Worm (Caenorhabditis elegans) whole organism, L1 larva: ENCODE data around the gene sru-13.

ENCODE experiments used
- C04F5.9 ChIP-seq: sonication (generic microtip); optimal IDR thresholded peaks from 2 replicates; lab custom pipeline; 2016; ENCODE audit warnings: missing genetic modification characterization, missing compliant biosample characterization
- F16B12.6 ChIP-seq: fragments of 150-350 bp; optimal IDR thresholded peaks from 2 replicates; lab custom pipeline; 2014; ENCODE audit warnings: missing biosample characterization, missing genetic modification characterization
- Y116A8C.19 ChIP-seq: sonication (generic microtip); optimal IDR thresholded peaks from 2 replicates; lab custom pipeline; 2016; ENCODE audit warnings: missing compliant biosample characterization, missing genetic modification characterization, borderline replicate concordance
- aha-1 ChIP-seq: fragments of 150-350 bp; optimal IDR thresholded peaks from 2 replicates; lab custom pipeline; 2014; ENCODE audit warnings: missing biosample characterization, missing genetic modification characterization
- blmp-1 ChIP-seq: fragments of 150-350 bp; optimal IDR thresholded peaks from 2 replicates; lab custom pipeline; 2014; ENCODE audit warnings: missing biosample characterization, missing genetic modification characterization
- ceh-63 ChIP-seq: fragments of 200-800 bp; sonication (Bioruptor generic); optimal IDR thresholded peaks from 2 replicates; lab custom pipeline; 2018; ENCODE audit warnings: mild to moderate bottlenecking, missing genetic modification characterization, missing compliant biosample characterization
- ceh-8 ChIP-seq: fragments of 200-800 bp; sonication (Bioruptor generic); optimal IDR thresholded peaks from 2 replicates; lab custom pipeline; 2018; ENCODE audit warnings: mild to moderate bottlenecking, missing genetic modification characterization, moderate library complexity, missing compliant biosample characterization
- ceh-82 ChIP-seq, 3 experiments: fragments of 150-350 bp in 1 of 3; sonication (generic microtip) in 2 of 3; optimal IDR thresholded peaks; 2 replicates each; lab custom pipeline; 2014 to 2017; ENCODE audit warnings: missing biosample characterization in 3 of 3, missing genetic modification characterization in 3 of 3
- dpl-1 ChIP-seq, 3 experiments: fragments of 150-350 bp in 2 of 3; sonication (generic microtip) in 1 of 3; optimal IDR thresholded peaks; 2 replicates each; lab custom pipeline; 2014 to 2017; ENCODE audit warnings: missing biosample characterization in 3 of 3, missing genetic modification characterization in 3 of 3, missing genetic modification reagents in 3 of 3
- efl-1 ChIP-seq, 4 experiments: fragments of 150-350 bp; optimal IDR thresholded peaks in 3 of 4; peaks in 1 of 4; 1 replicate in 1 of 4; 2 replicates in 3 of 4; lab custom pipeline; 2014; ENCODE audit warnings: missing biosample characterization in 2 of 4, missing genetic modification characterization in 2 of 4, missing genetic modification reagents in 2 of 4
- efl-3 ChIP-seq: fragments of 200-800 bp; sonication (Bioruptor generic); optimal IDR thresholded peaks from 2 replicates; lab custom pipeline; 2018; ENCODE audit warnings: mild to moderate bottlenecking, missing genetic modification characterization, missing compliant biosample characterization
- egl-13 ChIP-seq: sonication (generic microtip); optimal IDR thresholded peaks from 2 replicates; lab custom pipeline; 2016; ENCODE audit warnings: missing genotype, missing genetic modification reagents, missing genetic modification characterization, missing compliant biosample characterization
- fkh-8 ChIP-seq: sonication (generic microtip); optimal IDR thresholded peaks from 2 replicates; lab custom pipeline; 2016; ENCODE audit warnings: mild to moderate bottlenecking, missing genetic modification characterization, missing compliant biosample characterization
- grh-1 ChIP-seq: fragments of 200-800 bp; sonication (Bioruptor generic); IDR thresholded peaks from 2 replicates; pipeline ENCODE4 v1.3.6; 2022; ENCODE audit warnings: missing genetic modification reagents, missing genetic modification characterization, missing compliant biosample characterization
- hpl-2 ChIP-seq: fragments of 150-350 bp; optimal IDR thresholded peaks from 2 replicates; lab custom pipeline; 2014; ENCODE audit warnings: missing biosample characterization, missing genetic modification reagents, missing genetic modification characterization
- jun-1 ChIP-seq: fragments of 150-350 bp; optimal IDR thresholded peaks from 2 replicates; lab custom pipeline; 2014; ENCODE audit warnings: missing biosample characterization, missing genetic modification reagents, missing genetic modification characterization
- lin-14 ChIP-seq: fragments of 200-800 bp; sonication (Bioruptor generic); optimal IDR thresholded peaks from 2 replicates; lab custom pipeline; 2018; ENCODE audit warnings: mild to moderate bottlenecking, missing genetic modification characterization, moderate library complexity, missing compliant biosample characterization
- lin-35 ChIP-seq, 2 experiments: fragments of 150-350 bp; optimal IDR thresholded peaks; 2 replicates each; lab custom pipeline; 2014; ENCODE audit warnings: missing biosample characterization in 2 of 2, missing genetic modification characterization in 2 of 2, missing genetic modification reagents in 2 of 2
- lin-39 ChIP-seq: fragments of 150-350 bp; optimal IDR thresholded peaks from 2 replicates; lab custom pipeline; 2014; ENCODE audit warnings: missing biosample characterization, missing genetic modification reagents, missing genetic modification characterization
- mef-2 ChIP-seq: fragments of 150-350 bp; optimal IDR thresholded peaks from 2 replicates; lab custom pipeline; 2014; ENCODE audit warnings: missing biosample characterization, missing genetic modification characterization
- nhr-19 ChIP-seq: fragments of 200-800 bp; sonication (Bioruptor generic); conservative IDR thresholded peaks from 2 replicates; pipeline ENCODE4 v1.3.6; 2022; ENCODE audit warnings: missing genetic modification characterization, missing compliant biosample characterization
- nhr-84 ChIP-seq: sonication (generic microtip); optimal IDR thresholded peaks from 2 replicates; lab custom pipeline; 2017; ENCODE audit warnings: missing biosample characterization, missing genetic modification characterization
- nhr-90 ChIP-seq: sonication (generic microtip); optimal IDR thresholded peaks from 2 replicates; lab custom pipeline; 2016; ENCODE audit warnings: mild to moderate bottlenecking, missing genetic modification characterization, missing compliant biosample characterization; ENCODE audit not compliant: poor library complexity
- pag-3 ChIP-seq: sonication (generic microtip); optimal IDR thresholded peaks from 2 replicates; lab custom pipeline; 2017; ENCODE audit warnings: missing genetic modification characterization, mild to moderate bottlenecking, missing compliant biosample characterization, antibody characterized with exemption, borderline replicate concordance; ENCODE audit not compliant: insufficient read depth
- rnt-1 ChIP-seq: sonication (generic microtip); optimal IDR thresholded peaks from 2 replicates; lab custom pipeline; 2016; ENCODE audit warnings: mild to moderate bottlenecking, missing genetic modification characterization, moderate library complexity, missing compliant biosample characterization
- skn-1 ChIP-seq: fragments of 150-350 bp; optimal IDR thresholded peaks from 2 replicates; lab custom pipeline; 2014; ENCODE audit warnings: missing biosample characterization, missing genetic modification characterization
- snpc-4 ChIP-seq: fragments of 150-350 bp; optimal IDR thresholded peaks from 2 replicates; lab custom pipeline; 2014; ENCODE audit warnings: missing biosample characterization, missing genetic modification characterization
- snu-23 ChIP-seq: sonication (generic microtip); optimal IDR thresholded peaks from 2 replicates; lab custom pipeline; 2016; ENCODE audit warnings: missing genetic modification characterization, missing compliant biosample characterization
- sox-4 ChIP-seq: sonication (generic microtip); optimal IDR thresholded peaks from 2 replicates; lab custom pipeline; 2016; ENCODE audit warnings: missing genetic modification characterization, missing compliant biosample characterization
- sup-37 ChIP-seq: fragments of 200-800 bp; sonication (Bioruptor generic); optimal IDR thresholded peaks from 2 replicates; lab custom pipeline; 2018; ENCODE audit warnings: mild to moderate bottlenecking, missing genetic modification characterization, missing compliant biosample characterization
- swsn-7 ChIP-seq: sonication (generic microtip); optimal IDR thresholded peaks from 2 replicates; lab custom pipeline; 2016; ENCODE audit warnings: missing genetic modification characterization, missing compliant biosample characterization
- tbx-2 ChIP-seq: sonication (generic microtip); optimal IDR thresholded peaks from 2 replicates; lab custom pipeline; 2016; ENCODE audit warnings: missing genetic modification characterization, missing compliant biosample characterization
- unc-130 ChIP-seq: fragments of 150-350 bp; optimal IDR thresholded peaks from 2 replicates; lab custom pipeline; 2017; ENCODE audit warnings: missing biosample characterization, missing genetic modification characterization, inconsistent platforms
- unc-62 ChIP-seq: fragments of 150-350 bp; optimal IDR thresholded peaks from 2 replicates; lab custom pipeline; 2014; ENCODE audit warnings: missing biosample characterization, missing genetic modification reagents, missing genetic modification characterization
- vab-15 ChIP-seq: sonication (generic microtip); optimal IDR thresholded peaks from 2 replicates; lab custom pipeline; 2017; ENCODE audit warnings: missing genotype, mild to moderate bottlenecking, missing genetic modification characterization, missing compliant biosample characterization
- zip-4 ChIP-seq: fragments of 200-800 bp; sonication (Bioruptor generic); optimal IDR thresholded peaks from 2 replicates; lab custom pipeline; 2018; ENCODE audit warnings: mild to moderate bottlenecking, missing genetic modification characterization, moderate library complexity, missing compliant biosample characterization

The sru-13 gene

ce11 chrIV:12522521-12522920 is at the start of gene sru-13:
TSS of gene sru-13 (minus strand) at chrIV:12522621.
- no peak for TF ChIP-seq blmp-1 (tag; lab: Kevin White, UChicago)
- TF ChIP-seq snpc-4, result no peak
- no peak for TF ChIP-seq skn-1 (tag; lab: Kevin White, UChicago)
- no peak for TF ChIP-seq dpl-1 (GFP tag; optimal IDR thresholded peaks at IDR 0.05; lab: Kevin White, UChicago)
- TF ChIP-seq unc-130, result no peak

- TF ChIP-seq Y116A8C.19 (tag; lab: Kevin White, UChicago), result no peak
- no peak for TF ChIP-seq jun-1 (tag; lab: Kevin White, UChicago)
- no peak for TF ChIP-seq snu-23 (GFP tag; lab: Kevin White, UChicago)
- no peak for TF ChIP-seq zip-4 (GFP tag; lab: Kevin White, UChicago)
- TF ChIP-seq lin-39, result no peak
- no peak for TF ChIP-seq grh-1 (GFP tag; lab: Robert Waterston, UW)
- TF ChIP-seq tbx-2 (tag; lab: Kevin White, UChicago), result no peak
- TF ChIP-seq egl-13 (tag; lab: Kevin White, UChicago), result no peak
- TF ChIP-seq F16B12.6 (tag; lab: Kevin White, UChicago), result no peak
- TF ChIP-seq sup-37, result no peak
- TF ChIP-seq C04F5.9, result no peak
- TF ChIP-seq ceh-82 (tag; optimal IDR thresholded peaks at IDR 0.05; lab: Kevin White, UChicago), result no peak
Observed at ce11 chrIV:12571047-12571446, 48.6 kb upstream of the sru-13 start, which contains the start of gene K08E7.4. TSS of gene K08E7.4 (minus strand) at chrIV:12571147.

ce11 chrIV:12570546-12570945 is 48.1 kb upstream of the sru-13 start:
- no peak for TF ChIP-seq aha-1 (tag; lab: Kevin White, UChicago)
- no peak for TF ChIP-seq mef-2
- no peak for TF ChIP-seq nhr-90 (tag; lab: Kevin White, UChicago)
- no peak for TF ChIP-seq efl-3
- no peak for TF ChIP-seq nhr-19 (GFP tag; lab: Robert Waterston, UW)
- no peak for TF ChIP-seq ceh-63 (GFP tag; lab: Kevin White, UChicago)
- no peak for TF ChIP-seq tbx-2 (tag; lab: Kevin White, UChicago)
- TF ChIP-seq vab-15, result no peak
- TF ChIP-seq unc-130, result no peak
- no peak for TF ChIP-seq pag-3
- TF ChIP-seq efl-1 (optimal IDR thresholded peaks at IDR 0.05; lab: Kevin White, UChicago), result no peak
- TF ChIP-seq efl-1 (GFP tag; optimal IDR thresholded peaks at IDR 0.05 in 1 of 2; lab: Kevin White, UChicago), result no peak
- no peak for TF ChIP-seq fkh-8
- no peak for TF ChIP-seq ceh-8 (GFP tag; lab: Kevin White, UChicago)
- TF ChIP-seq unc-62 (GFP tag; lab: Kevin White, UChicago), result no peak
- no peak for TF ChIP-seq Y116A8C.19 (tag; lab: Kevin White, UChicago)
- no peak for TF ChIP-seq sox-4
- TF ChIP-seq nhr-84, result no peak

DNA sequence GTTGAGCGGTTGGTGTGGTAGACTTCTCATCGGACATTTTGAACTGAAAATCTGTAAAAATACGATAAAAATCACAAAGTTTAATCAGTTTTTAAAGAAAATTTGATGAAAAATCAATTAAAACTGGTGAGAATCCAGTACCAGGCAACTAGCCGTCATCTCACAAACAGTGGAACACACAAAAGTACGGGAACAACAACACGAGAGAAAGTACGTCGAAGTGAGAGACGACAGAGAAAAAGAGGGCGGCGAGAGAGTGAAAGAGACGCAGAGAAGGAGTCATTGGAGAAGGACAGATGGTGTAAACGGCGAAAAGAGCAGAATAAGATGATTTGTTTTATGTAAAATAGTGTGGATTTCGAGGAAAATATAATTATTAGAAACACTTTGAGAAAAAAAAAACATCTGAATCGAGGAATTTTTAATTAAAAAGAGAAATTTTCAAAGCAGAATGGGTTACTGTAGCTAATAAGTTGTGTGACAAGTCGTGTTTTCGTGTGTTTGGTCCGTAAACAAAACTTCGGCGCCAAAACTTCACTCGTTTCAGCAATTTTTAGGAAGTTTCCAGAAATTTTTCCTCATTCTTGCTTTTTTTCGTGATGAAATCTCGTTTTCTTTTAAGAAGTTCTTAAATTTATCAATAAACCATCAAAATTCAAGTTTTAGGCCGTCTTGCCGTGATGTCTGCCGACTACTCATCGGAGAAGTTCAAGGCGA is 44.9 kb upstream of the sru-13 start, which contains the start of the genes hsb-1 and let-99:
hsb-1 (minus strand) TSS at position 51 of the 717 bp plus-strand sequence.
let-99 (plus strand) TSS at position 667 of the 717 bp plus-strand sequence.
- no peak for TF ChIP-seq fkh-8
- TF ChIP-seq hpl-2, result no peak
- TF ChIP-seq ceh-82 (tag; optimal IDR thresholded peaks at IDR 0.05; lab: Kevin White, UChicago), result peak in 2 of 3 experiments; percentile 12 to 21
- TF ChIP-seq rnt-1, result peak; percentile 66
- no peak for TF ChIP-seq efl-3
- peak; percentile 33 to 51 for TF ChIP-seq lin-35 (GFP tag; optimal IDR thresholded peaks at IDR 0.05; lab: Kevin White, UChicago)
- peak; percentile 1 to 52 (median 52) for TF ChIP-seq dpl-1 (GFP tag; optimal IDR thresholded peaks at IDR 0.05; lab: Kevin White, UChicago)
- peak; percentile 19 for TF ChIP-seq blmp-1 (tag; lab: Kevin White, UChicago)
- TF ChIP-seq swsn-7, result peak; percentile 27
- TF ChIP-seq efl-1 (optimal IDR thresholded peaks at IDR 0.05; lab: Kevin White, UChicago), result peak; percentile 69 to 84
- TF ChIP-seq efl-1 (GFP tag; optimal IDR thresholded peaks at IDR 0.05 in 1 of 2; lab: Kevin White, UChicago), result peak; percentile 40 to 83
- TF ChIP-seq lin-14 (GFP tag; lab: Kevin White, UChicago), result peak; percentile 84
